Worm (Caenorhabditis elegans): ENCODE data around the gene srt-59.

The srt-59 gene

ce11 chrIV:601595-601994 lies at the start of gene srt-59:
TSS of gene srt-59 (minus strand) at chrIV:601695.
- TF ChIP-seq unc-62 (GFP tag; optimal IDR thresholded peaks at IDR 0.05) (no peak), blmp-1 (tag; optimal IDR thresholded peaks at IDR 0.05) (no peak), snpc-4 (tag; optimal IDR thresholded peaks at IDR 0.05) (no peak), elt-3 (tag; optimal IDR thresholded peaks at IDR 0.05) (no peak), mls-2 (tag; optimal IDR thresholded peaks at IDR 0.05) (no peak), M03D4.4 (tag; optimal IDR thresholded peaks at IDR 0.05) (no peak), lsy-2 (tag; optimal IDR thresholded peaks at IDR 0.05) (no peak), unc-39 (tag; optimal IDR thresholded peaks at IDR 0.05) (no peak), lin-32 (GFP tag; optimal IDR thresholded peaks at IDR 0.05) (no peak), flh-1 (GFP tag; optimal IDR thresholded peaks at IDR 0.05) (no peak), elt-1 (tag; optimal IDR thresholded peaks at IDR 0.05; ENCODE audit: borderline replicate concordance, insufficient read depth) (no peak), nhr-237 (tag; optimal IDR thresholded peaks at IDR 0.05) (no peak)

DNA sequence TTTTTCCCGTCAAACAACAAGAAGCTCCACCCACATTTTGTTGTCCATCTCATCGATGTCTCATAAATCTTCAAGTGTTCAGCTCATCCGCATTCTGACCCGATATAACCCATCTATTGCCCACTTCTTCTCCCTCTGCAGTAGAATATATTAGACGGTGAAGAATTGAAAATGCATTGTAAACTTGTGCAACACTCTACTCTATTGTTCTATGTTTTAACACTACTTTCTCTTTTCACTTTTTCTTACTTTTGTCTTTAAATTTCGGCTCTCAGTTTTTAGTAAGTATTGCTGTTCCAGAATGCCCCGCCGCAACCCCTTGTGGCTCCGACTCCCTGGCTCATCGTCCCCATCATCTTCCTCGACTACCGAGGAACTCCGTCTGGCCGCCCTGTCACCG lies 47.9 kb upstream of the srt-59 start, which contains the start of gene K11H12.9:
TSS of gene K11H12.9 (plus strand) at position 301 of the 400 bp plus-strand sequence.
- TF ChIP-seq snpc-4 (tag; optimal IDR thresholded peaks at IDR 0.05) (no peak), lsy-2 (tag; optimal IDR thresholded peaks at IDR 0.05) (no peak), sem-2 (GFP tag; optimal IDR thresholded peaks at IDR 0.05) (no peak), unc-39 (tag; optimal IDR thresholded peaks at IDR 0.05) (no peak)

DNA sequence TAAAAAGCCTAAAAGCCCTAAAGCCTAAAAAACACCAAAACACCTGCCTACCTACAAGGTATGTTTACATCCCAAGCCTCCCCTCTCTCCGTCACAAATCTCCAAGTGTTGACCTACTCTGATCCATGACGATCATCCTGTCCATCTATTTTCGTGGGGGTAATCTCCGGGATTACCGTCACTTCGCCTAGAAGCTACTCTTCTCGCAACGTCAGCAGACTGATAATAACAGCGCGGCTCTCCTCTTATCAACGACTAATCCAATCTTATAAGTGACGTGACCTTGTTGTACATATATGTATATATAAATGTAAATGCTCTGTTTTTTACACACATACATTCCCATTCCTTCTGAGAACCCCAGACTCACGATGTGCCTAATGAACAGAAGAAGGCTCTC lies 46.9 kb upstream of the srt-59 start:
- TF ChIP-seq sptf-1 (tag; optimal IDR thresholded peaks at IDR 0.05), result no peak
- no peak for TF ChIP-seq unc-120 (tag; optimal IDR thresholded peaks at IDR 0.05; ENCODE audit: poor library complexity, severe bottlenecking)
- TF ChIP-seq nhr-76 (tag; optimal IDR thresholded peaks at IDR 0.05), result no peak
- no peak for TF ChIP-seq elt-1 (tag; optimal IDR thresholded peaks at IDR 0.05; ENCODE audit: borderline replicate concordance, insufficient read depth)
- TF ChIP-seq mab-5 (tag; optimal IDR thresholded peaks at IDR 0.05), result no peak
- no peak for TF ChIP-seq M03D4.4 (tag; optimal IDR thresholded peaks at IDR 0.05)
- TF ChIP-seq cnd-1 (tag; optimal IDR thresholded peaks at IDR 0.05), result no peak
- TF ChIP-seq lin-32 (GFP tag; optimal IDR thresholded peaks at IDR 0.05), result no peak
- TF ChIP-seq nhr-2 (tag; optimal IDR thresholded peaks at IDR 0.05), result no peak
- TF ChIP-seq flh-1 (GFP tag; optimal IDR thresholded peaks at IDR 0.05), result no peak
- no peak for TF ChIP-seq ham-2 (GFP tag; optimal IDR thresholded peaks at IDR 0.05)
- no peak for TF ChIP-seq nhr-12 (tag; optimal IDR thresholded peaks at IDR 0.05)
- TF ChIP-seq bed-3 (GFP tag; optimal IDR thresholded peaks at IDR 0.05), result no peak
- TF ChIP-seq lsy-2 (tag; optimal IDR thresholded peaks at IDR 0.05), result no peak
- no peak for TF ChIP-seq ceh-83 (GFP tag; optimal IDR thresholded peaks at IDR 0.05)
- TF ChIP-seq hlh-1 (tag; optimal IDR thresholded peaks at IDR 0.05), result no peak
- TF ChIP-seq zip-8 (tag; optimal IDR thresholded peaks at IDR 0.05), result no peak
- TF ChIP-seq unc-62 (GFP tag; optimal IDR thresholded peaks at IDR 0.05), result no peak
- no peak for TF ChIP-seq mls-2 (tag; optimal IDR thresholded peaks at IDR 0.05)

ce11 chrIV:643481-643880 lies 42.0 kb upstream of the srt-59 start:
- TF ChIP-seq blmp-1 (tag; optimal IDR thresholded peaks at IDR 0.05) (no peak), unc-62 (GFP tag; optimal IDR thresholded peaks at IDR 0.05) (no peak), cnd-1 (tag; optimal IDR thresholded peaks at IDR 0.05) (no peak), flh-1 (GFP tag; optimal IDR thresholded peaks at IDR 0.05) (no peak), unc-39 (tag; optimal IDR thresholded peaks at IDR 0.05) (no peak), hlh-1 (tag; optimal IDR thresholded peaks at IDR 0.05) (no peak), mep-1 (tag; optimal IDR thresholded peaks at IDR 0.05) (no peak), tbx-8 (GFP tag; optimal IDR thresholded peaks at IDR 0.05) (no peak), sem-2 (GFP tag; optimal IDR thresholded peaks at IDR 0.05) (no peak), nhr-237 (tag; optimal IDR thresholded peaks at IDR 0.05) (no peak), elt-1 (tag; optimal IDR thresholded peaks at IDR 0.05; ENCODE audit: borderline replicate concordance, insufficient read depth) (no peak), nhr-2 (tag; optimal IDR thresholded peaks at IDR 0.05) (no peak), snpc-4 (tag; optimal IDR thresholded peaks at IDR 0.05) (no peak), elt-3 (tag; optimal IDR thresholded peaks at IDR 0.05) (no peak)

DNA sequence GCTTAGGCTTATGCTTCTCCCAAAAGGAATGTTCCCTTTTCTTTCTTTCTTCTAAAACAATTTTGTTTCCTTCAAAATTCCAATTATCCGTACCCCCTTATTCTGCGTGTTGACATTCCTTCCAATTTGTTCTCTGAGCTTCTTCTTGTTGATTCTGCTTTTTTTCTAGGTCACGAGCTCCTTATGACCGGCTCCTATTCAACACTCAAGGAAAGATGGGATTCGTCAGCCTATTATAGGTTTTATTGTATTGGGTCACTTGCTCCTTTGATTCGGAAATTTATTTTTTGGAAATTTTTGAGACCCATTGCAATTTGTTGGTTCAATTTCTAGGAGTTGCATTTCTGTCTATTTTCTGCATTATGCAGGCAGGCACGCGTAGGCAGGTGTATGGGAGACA lies 37.7 kb upstream of the srt-59 start:
- TF ChIP-seq M03D4.4 (tag; optimal IDR thresholded peaks at IDR 0.05), result no peak
- no peak for TF ChIP-seq unc-39 (tag; optimal IDR thresholded peaks at IDR 0.05)
- no peak for TF ChIP-seq ztf-11 (tag; optimal IDR thresholded peaks at IDR 0.05)
- TF ChIP-seq ham-2 (GFP tag; optimal IDR thresholded peaks at IDR 0.05), result no peak
- no peak for TF ChIP-seq nhr-76 (tag; optimal IDR thresholded peaks at IDR 0.05)
- no peak for TF ChIP-seq nhr-237 (tag; optimal IDR thresholded peaks at IDR 0.05)
- TF ChIP-seq pha-4 (tag; optimal IDR thresholded peaks at IDR 0.05), result no peak
- TF ChIP-seq ceh-83 (GFP tag; optimal IDR thresholded peaks at IDR 0.05), result no peak
- no peak for TF ChIP-seq mep-1 (tag; optimal IDR thresholded peaks at IDR 0.05)
- TF ChIP-seq unc-62 (GFP tag; optimal IDR thresholded peaks at IDR 0.05), result no peak
- TF ChIP-seq nhr-2 (tag; optimal IDR thresholded peaks at IDR 0.05), result no peak
- TF ChIP-seq sptf-1 (tag; optimal IDR thresholded peaks at IDR 0.05), result no peak
- no peak for TF ChIP-seq blmp-1 (tag; optimal IDR thresholded peaks at IDR 0.05)

Measured in whole organism, mixed stage, embryonic.